Worm (Caenorhabditis elegans): ENCODE data around the gene Y53F4B.21.
A peak's percentile ranks its signal among the peaks of the same experiment; 100 is the strongest.

Y53F4B.21 gene

ce11 chrII:15089896-15090230, at the start of gene Y53F4B.21:
Gene Y53F4B.21 (plus strand): TSS chrII:15090180.
- TF ChIP-seq ceh-28 (tag; optimal IDR thresholded peaks at IDR 0.05) (no peak), Y48G9A.11 (GFP tag; IDR thresholded peaks at IDR 0.05) (no peak), fos-1 (tag; optimal IDR thresholded peaks at IDR 0.05) (no peak), mxl-2 (GFP tag; conservative IDR thresholded peaks at IDR 0.05) (no peak), T20F7.1 (GFP tag; optimal IDR thresholded peaks at IDR 0.05) (peak; percentile 92), dmd-8 (GFP tag; IDR thresholded peaks at IDR 0.05) (no peak), mes-2 (tag; optimal IDR thresholded peaks at IDR 0.05; ENCODE audit: poor library complexity, severe bottlenecking) (no peak)

- TF ChIP-seq daf-19 (GFP tag; conservative IDR thresholded peaks at IDR 0.05) = no peak
- TF ChIP-seq D1046.2 (GFP tag; IDR thresholded peaks at IDR 0.05) = no peak
- TF ChIP-seq lin-39 (tag; optimal IDR thresholded peaks at IDR 0.05) = no peak
- TF ChIP-seq R02D3.7 (tag; optimal IDR thresholded peaks at IDR 0.05) = no peak
- TF ChIP-seq lin-1 (GFP tag; IDR thresholded peaks at IDR 0.05) = no peak
- no peak for TF ChIP-seq ZK546.5 (tag; optimal IDR thresholded peaks at IDR 0.05)
- no peak for TF ChIP-seq nhr-41 (GFP tag; IDR thresholded peaks at IDR 0.05)
- no peak for TF ChIP-seq ceh-28 (tag; optimal IDR thresholded peaks at IDR 0.05)
- TF ChIP-seq daf-16 (GFP tag; optimal IDR thresholded peaks at IDR 0.05) = no peak
- no peak for TF ChIP-seq daf-16 (tag; optimal IDR thresholded peaks at IDR 0.05)
- TF ChIP-seq nhr-6 (tag; optimal IDR thresholded peaks at IDR 0.05) = no peak
These were observed 47.7 kb upstream of the Y53F4B.21 start for ce11 chrII:15042310-15042709.

DNA sequence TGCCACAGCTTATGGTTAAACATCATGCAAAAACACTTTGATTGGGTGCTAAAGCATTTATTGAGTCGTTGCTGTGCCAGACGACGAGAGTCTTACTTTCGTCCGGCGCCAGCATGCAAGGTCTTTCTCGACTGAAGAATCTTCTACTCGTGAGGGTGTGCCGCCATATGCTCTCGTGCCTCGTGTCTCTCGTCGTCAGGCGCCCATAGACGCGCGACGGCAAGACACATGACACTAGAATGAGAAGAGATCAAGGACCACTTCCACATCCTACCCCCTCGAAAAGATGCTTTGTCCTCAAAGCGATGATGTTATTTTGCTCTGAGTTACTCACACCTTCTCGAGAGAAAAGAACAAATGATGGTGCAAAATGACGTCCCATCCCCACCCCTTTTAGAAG, 47.2 kb upstream of the Y53F4B.21 start:
- TF ChIP-seq php-3 (GFP tag; IDR thresholded peaks at IDR 0.05) (0 out of 2 replicates have a peak, but pooled peaks have one; percentile 22), ceh-20 (GFP tag; IDR thresholded peaks at IDR 0.05) (peak; percentile 75), hlh-11 (tag; optimal IDR thresholded peaks at IDR 0.05) (peak; percentile 25), aha-1 (tag) (peak; percentile 96), hmg-1.1 (GFP tag; IDR thresholded peaks at IDR 0.05) (peak; percentile 57; the same call in 1 of the 2 replicates), ctbp-1 (GFP tag; IDR thresholded peaks at IDR 0.05) (peak; percentile 70; the same call in 1 of the 2 replicates), egl-43 (GFP tag; IDR thresholded peaks at IDR 0.05) (0 out of 2 replicates have a peak, but pooled peaks have one; percentile 13), mdl-1 (tag; optimal IDR thresholded peaks at IDR 0.05) (peak in 1 of 2 experiments; percentile 28), set-16 (GFP tag; IDR thresholded peaks at IDR 0.05) (peak; percentile 62), arid-1 (GFP tag; conservative IDR thresholded peaks at IDR 0.05) (0 out of 2 replicates have a peak, but pooled peaks have one; percentile 27), dmd-6 (GFP tag; IDR thresholded peaks at IDR 0.05) (peak; percentile 66), hlh-30 (tag; optimal IDR thresholded peaks at IDR 0.05; ENCODE audit: insufficient read depth) (peak; percentile 53), F37D6.2 (tag; optimal IDR thresholded peaks at IDR 0.05) (peak; percentile 49)

- TF ChIP-seq rbr-2 (tag; optimal IDR thresholded peaks at IDR 0.05) (peak; percentile 7), ctbp-1 (GFP tag; IDR thresholded peaks at IDR 0.05) (peak; percentile 74; the same call in 1 of the 2 replicates), mdt-29 (GFP tag; IDR thresholded peaks at IDR 0.05) (peak; percentile 51; the same call in 1 of the 2 replicates), mdl-1 (tag; optimal IDR thresholded peaks at IDR 0.05) (peak in 1 of 2 experiments; percentile 3), ceh-20 (GFP tag; IDR thresholded peaks at IDR 0.05) (peak; percentile 74), hlh-30 (tag; optimal IDR thresholded peaks at IDR 0.05; ENCODE audit: insufficient read depth) (peak; percentile 15), tra-1 (GFP tag; IDR thresholded peaks at IDR 0.05) (peak; percentile 50; the same call in 1 of the 2 replicates), dmd-6 (GFP tag; IDR thresholded peaks at IDR 0.05) (peak; percentile 59), hmg-1.1 (GFP tag; IDR thresholded peaks at IDR 0.05) (peak; percentile 74; the same call in 1 of the 2 replicates), set-16 (GFP tag; IDR thresholded peaks at IDR 0.05) (peak; percentile 35), aha-1 (tag) (peak; percentile 64)
These were observed 46.1 kb upstream of the Y53F4B.21 start for ce11 chrII:15043850-15044249.

ce11 chrII:15058282-15058681, 31.7 kb upstream of the Y53F4B.21 start, which contains the start of gene Y53F4B.17:
Gene Y53F4B.17 (plus strand): TSS chrII:15058656.
- TF ChIP-seq set-16 (GFP tag; IDR thresholded peaks at IDR 0.05) (peak; percentile 97), nhr-111 (GFP tag; optimal IDR thresholded peaks at IDR 0.05) (no peak)

All from whole organism, L4 larva.